Worm (Caenorhabditis elegans): ENCODE measurements around the gene T16G12.13.

The T16G12.13 gene

ce11 chrIII:10060573-10060972 lies at the start of gene T16G12.13:
T16G12.13 (plus strand) TSS chrIII:10060865.
- TF ChIP-seq ref-1 (GFP tag; conservative IDR thresholded peaks at IDR 0.05) = no peak
- no peak for TF ChIP-seq klf-2 (GFP tag; conservative IDR thresholded peaks at IDR 0.05)
- TF ChIP-seq ztf-29 (GFP tag; IDR thresholded peaks at IDR 0.05) = no peak
- TF ChIP-seq tab-1 (GFP tag; IDR thresholded peaks at IDR 0.05) = no peak
- TF ChIP-seq T22C8.4 (GFP tag; IDR thresholded peaks at IDR 0.05) = no peak
- no peak for TF ChIP-seq flt-1 (GFP tag; IDR thresholded peaks at IDR 0.05)
- no peak for TF ChIP-seq ztf-23 (GFP tag; IDR thresholded peaks at IDR 0.05)
- TF ChIP-seq med-1 (GFP tag; optimal IDR thresholded peaks at IDR 0.05; ENCODE audit: insufficient read depth) = no peak
- no peak for TF ChIP-seq cog-1 (tag; optimal IDR thresholded peaks at IDR 0.05)

- no peak for TF ChIP-seq ztf-23 (GFP tag; IDR thresholded peaks at IDR 0.05)
- TF ChIP-seq tab-1 (GFP tag; IDR thresholded peaks at IDR 0.05) = no peak
- TF ChIP-seq ztf-29 (GFP tag; IDR thresholded peaks at IDR 0.05) = no peak
- no peak for TF ChIP-seq cog-1 (tag; optimal IDR thresholded peaks at IDR 0.05)
- TF ChIP-seq med-1 (GFP tag; optimal IDR thresholded peaks at IDR 0.05; ENCODE audit: insufficient read depth) = no peak
- no peak for TF ChIP-seq klf-2 (GFP tag; conservative IDR thresholded peaks at IDR 0.05)
- TF ChIP-seq ref-1 (GFP tag; conservative IDR thresholded peaks at IDR 0.05) = no peak
- TF ChIP-seq flt-1 (GFP tag; IDR thresholded peaks at IDR 0.05) = no peak
- TF ChIP-seq T22C8.4 (GFP tag; IDR thresholded peaks at IDR 0.05) = no peak
These were observed 48.5 kb upstream of the T16G12.13 start, which contains the start of gene C05B5.16 for ce11 chrIII:10012136-10012535. C05B5.16 (plus strand) TSS chrIII:10012436.

- TF ChIP-seq ref-1 (GFP tag; conservative IDR thresholded peaks at IDR 0.05) = no peak
- TF ChIP-seq flt-1 (GFP tag; IDR thresholded peaks at IDR 0.05) = 0 out of 2 replicates have a peak, but pooled peaks have one; percentile 26
These were observed 44.1 kb upstream of the T16G12.13 start, which contains the start of gene rgs-1 for ce11 chrIII:10016413-10017051. rgs-1 (minus strand) TSS chrIII:10016558.

ce11 chrIII:10018007-10018406 lies 42.7 kb upstream of the T16G12.13 start:
- TF ChIP-seq flt-1 (GFP tag; IDR thresholded peaks at IDR 0.05) = no peak
- TF ChIP-seq ztf-29 (GFP tag; IDR thresholded peaks at IDR 0.05) = no peak
- TF ChIP-seq cog-1 (tag; optimal IDR thresholded peaks at IDR 0.05) = no peak
- no peak for TF ChIP-seq ref-1 (GFP tag; conservative IDR thresholded peaks at IDR 0.05)
- no peak for TF ChIP-seq ztf-23 (GFP tag; IDR thresholded peaks at IDR 0.05)
- no peak for TF ChIP-seq T22C8.4 (GFP tag; IDR thresholded peaks at IDR 0.05)
- no peak for TF ChIP-seq med-1 (GFP tag; optimal IDR thresholded peaks at IDR 0.05; ENCODE audit: insufficient read depth)
- TF ChIP-seq klf-2 (GFP tag; conservative IDR thresholded peaks at IDR 0.05) = no peak
- no peak for TF ChIP-seq tab-1 (GFP tag; IDR thresholded peaks at IDR 0.05)

ce11 chrIII:10023452-10023851 lies 37.2 kb upstream of the T16G12.13 start, which contains the start of gene ins-21:
ins-21 (plus strand) TSS chrIII:10023752.
- TF ChIP-seq flt-1 (GFP tag; IDR thresholded peaks at IDR 0.05) (no peak), ztf-29 (GFP tag; IDR thresholded peaks at IDR 0.05) (no peak), med-1 (GFP tag; optimal IDR thresholded peaks at IDR 0.05; ENCODE audit: insufficient read depth) (no peak), cog-1 (tag; optimal IDR thresholded peaks at IDR 0.05) (no peak), T22C8.4 (GFP tag; IDR thresholded peaks at IDR 0.05) (no peak), tab-1 (GFP tag; IDR thresholded peaks at IDR 0.05) (no peak), ref-1 (GFP tag; conservative IDR thresholded peaks at IDR 0.05) (no peak), klf-2 (GFP tag; conservative IDR thresholded peaks at IDR 0.05) (no peak), ztf-23 (GFP tag; IDR thresholded peaks at IDR 0.05) (no peak)

ce11 chrIII:10025989-10026388 lies 34.7 kb upstream of the T16G12.13 start, which contains the start of gene ins-22:
ins-22 (plus strand) TSS chrIII:10026289.
- TF ChIP-seq klf-2 (GFP tag; conservative IDR thresholded peaks at IDR 0.05) (no peak), ref-1 (GFP tag; conservative IDR thresholded peaks at IDR 0.05) (no peak), tab-1 (GFP tag; IDR thresholded peaks at IDR 0.05) (no peak), med-1 (GFP tag; optimal IDR thresholded peaks at IDR 0.05; ENCODE audit: insufficient read depth) (no peak), ztf-23 (GFP tag; IDR thresholded peaks at IDR 0.05) (no peak), cog-1 (tag; optimal IDR thresholded peaks at IDR 0.05) (no peak), ztf-29 (GFP tag; IDR thresholded peaks at IDR 0.05) (no peak), flt-1 (GFP tag; IDR thresholded peaks at IDR 0.05) (no peak), T22C8.4 (GFP tag; IDR thresholded peaks at IDR 0.05) (no peak)

- TF ChIP-seq klf-2 (GFP tag; conservative IDR thresholded peaks at IDR 0.05) (no peak), cog-1 (tag; optimal IDR thresholded peaks at IDR 0.05) (no peak), flt-1 (GFP tag; IDR thresholded peaks at IDR 0.05) (no peak), tab-1 (GFP tag; IDR thresholded peaks at IDR 0.05) (no peak), T22C8.4 (GFP tag; IDR thresholded peaks at IDR 0.05) (no peak), ztf-23 (GFP tag; IDR thresholded peaks at IDR 0.05) (no peak), ztf-29 (GFP tag; IDR thresholded peaks at IDR 0.05) (no peak)
These were observed 32.7 kb upstream of the T16G12.13 start, which contains the start of gene ins-23 for ce11 chrIII:10027947-10028346. ins-23 (plus strand) TSS chrIII:10028247.

- no peak for TF ChIP-seq ztf-23 (GFP tag; IDR thresholded peaks at IDR 0.05)
These were observed 30.1 kb upstream of the T16G12.13 start, which contains the start of gene M04D8.4 for ce11 chrIII:10030549-10030948. M04D8.4 (minus strand) TSS chrIII:10030649.

ce11 chrIII:10033213-10033612 lies 27.5 kb upstream of the T16G12.13 start, which contains the start of gene M04D8.5:
M04D8.5 (minus strand) TSS chrIII:10033313.
- no peak for TF ChIP-seq klf-2 (GFP tag; conservative IDR thresholded peaks at IDR 0.05)
- TF ChIP-seq T22C8.4 (GFP tag; IDR thresholded peaks at IDR 0.05) = no peak

ce11 chrIII:10033881-10034280 lies 26.8 kb upstream of the T16G12.13 start, which contains the start of gene M04D8.8:
M04D8.8 (plus strand) TSS chrIII:10034181.
- no peak for TF ChIP-seq cog-1 (tag; optimal IDR thresholded peaks at IDR 0.05)
